Worm (Caenorhabditis elegans) whole organism, young adult: ENCODE data around the gene F35G12.7.

Experiments used
- B0035.1 ChIP-seq: sonication (generic microtip); optimal IDR thresholded peaks from 2 replicates; lab custom pipeline; 2016; ENCODE audit warnings: missing genetic modification characterization, mild to moderate bottlenecking, missing compliant biosample characterization, missing genotype, missing genetic modification reagents
- B0336.3 ChIP-seq: fragments of 200-800 bp; sonication (Bioruptor generic); IDR thresholded peaks from 2 replicates; pipeline ENCODE4 v1.3.6; 2022; ENCODE audit warnings: missing genetic modification characterization, missing compliant biosample characterization
- D2030.7 ChIP-seq: fragments of 200-800 bp; sonication (Bioruptor generic); IDR thresholded peaks from 2 replicates; pipeline ENCODE4 v1.3.6; 2022; ENCODE audit warnings: missing genetic modification reagents, missing genetic modification characterization, missing compliant biosample characterization
- F10E7.11 ChIP-seq: sonication (generic microtip); optimal IDR thresholded peaks from 2 replicates; lab custom pipeline; 2017; ENCODE audit warnings: mild to moderate bottlenecking, missing genetic modification characterization, moderate library complexity, missing compliant biosample characterization
- F55B11.4 ChIP-seq: sonication (generic microtip); optimal IDR thresholded peaks from 2 replicates; lab custom pipeline; 2016; ENCODE audit warnings: missing compliant biosample characterization, missing genetic modification characterization, borderline replicate concordance; ENCODE audit not compliant: insufficient read depth
- F57C9.4 ChIP-seq: sonication (generic microtip); optimal IDR thresholded peaks from 2 replicates; lab custom pipeline; 2017; ENCODE audit warnings: mild to moderate bottlenecking, missing genetic modification characterization, missing compliant biosample characterization
- K12H6.12 ChIP-seq: fragments of 200-800 bp; sonication (Bioruptor generic); optimal IDR thresholded peaks from 2 replicates; lab custom pipeline; 2018; ENCODE audit warnings: mild to moderate bottlenecking, missing genetic modification characterization, missing compliant biosample characterization
- ZK185.1 ChIP-seq: sonication (generic microtip); optimal IDR thresholded peaks from 2 replicates; lab custom pipeline; 2016; ENCODE audit warnings: mild to moderate bottlenecking, missing genetic modification characterization, missing compliant biosample characterization; ENCODE audit not compliant: poor library complexity, severe bottlenecking
- atf-7 ChIP-seq: sonication (generic microtip); optimal IDR thresholded peaks from 2 replicates; lab custom pipeline; 2017; ENCODE audit warnings: mild to moderate bottlenecking, missing genetic modification characterization, missing compliant biosample characterization
- attf-3 ChIP-seq: fragments of 200-800 bp; sonication (Bioruptor generic); conservative IDR thresholded peaks from 2 replicates; pipeline ENCODE4 v1.3.6; 2022; ENCODE audit warnings: missing genetic modification reagents, missing genetic modification characterization, missing compliant biosample characterization
- attf-5 ChIP-seq: fragments of 200-800 bp; sonication (Bioruptor generic); optimal IDR thresholded peaks from 2 replicates; lab custom pipeline; 2018; ENCODE audit warnings: mild to moderate bottlenecking, missing genetic modification characterization, missing compliant biosample characterization
- bed-2 ChIP-seq: fragments of 200-800 bp; sonication (Bioruptor generic); IDR thresholded peaks from 2 replicates; pipeline ENCODE4 v1.3.6; 2022; ENCODE audit warnings: missing genetic modification reagents, missing genetic modification characterization, missing compliant biosample characterization
- cebp-1 ChIP-seq, 2 experiments: fragments of 200-800 bp in 1 of 2; sonication (Bioruptor generic) in 1 of 2; sonication (generic microtip) in 1 of 2; IDR thresholded peaks in 1 of 2; optimal IDR thresholded peaks in 1 of 2; 2 replicates each; pipeline versions ENCODE4 v1.3.6 to Lab custom; 2017 to 2022; ENCODE audit warnings: missing compliant biosample characterization in 2 of 2, missing genetic modification characterization in 2 of 2, mild to moderate bottlenecking in 1 of 2, missing genetic modification reagents in 1 of 2, moderate library complexity in 1 of 2
- ceh-27 ChIP-seq: fragments of 200-800 bp; sonication (Bioruptor generic); optimal IDR thresholded peaks from 2 replicates; lab custom pipeline; 2018; ENCODE audit warnings: mild to moderate bottlenecking, missing genetic modification characterization, moderate library complexity, missing compliant biosample characterization
- ceh-58 ChIP-seq: fragments of 200-800 bp; sonication (Bioruptor generic); IDR thresholded peaks from 2 replicates; pipeline ENCODE4 v1.3.6; 2022; ENCODE audit warnings: missing genetic modification characterization, missing compliant biosample characterization
- ceh-79 ChIP-seq: sonication (generic microtip); optimal IDR thresholded peaks from 2 replicates; lab custom pipeline; 2017; ENCODE audit warnings: mild to moderate bottlenecking, missing genetic modification characterization, missing compliant biosample characterization
- chd-7 ChIP-seq: sonication (generic microtip); optimal IDR thresholded peaks from 2 replicates; lab custom pipeline; 2016; ENCODE audit warnings: mild to moderate bottlenecking, missing genetic modification characterization, moderate library complexity, missing compliant biosample characterization
- die-1 ChIP-seq: sonication (generic microtip); optimal IDR thresholded peaks from 2 replicates; lab custom pipeline; 2016; ENCODE audit warnings: missing genotype, mild to moderate bottlenecking, missing genetic modification characterization, missing compliant biosample characterization
- dox-1 ChIP-seq: fragments of 200-800 bp; sonication (Bioruptor generic); IDR thresholded peaks from 2 replicates; pipeline ENCODE4 v1.3.6; 2022; ENCODE audit warnings: missing genetic modification reagents, missing genetic modification characterization, missing compliant biosample characterization
- egrh-3 ChIP-seq: fragments of 200-800 bp; sonication (Bioruptor generic); IDR thresholded peaks from 2 replicates; pipeline ENCODE4 v1.3.6; 2022; ENCODE audit warnings: missing genetic modification reagents, missing genetic modification characterization, missing compliant biosample characterization
- ekl-4 ChIP-seq: fragments of 200-800 bp; sonication (Bioruptor generic); IDR thresholded peaks from 2 replicates; pipeline ENCODE4 v1.3.6; 2022; ENCODE audit warnings: missing genetic modification reagents, missing genetic modification characterization, missing compliant biosample characterization
- ets-4 ChIP-seq: fragments of 200-800 bp; sonication (Bioruptor generic); optimal IDR thresholded peaks from 2 replicates; lab custom pipeline; 2018; ENCODE audit warnings: mild to moderate bottlenecking, missing genetic modification characterization, missing compliant biosample characterization
- hmg-1.2 ChIP-seq: fragments of 200-800 bp; sonication (Bioruptor generic); IDR thresholded peaks from 2 replicates; pipeline ENCODE4 v1.3.6; 2022; ENCODE audit warnings: missing genetic modification reagents, missing genetic modification characterization, missing compliant biosample characterization
- hmg-20 ChIP-seq: fragments of 200-800 bp; sonication (Bioruptor generic); IDR thresholded peaks from 2 replicates; pipeline ENCODE4 v1.3.6; 2022; ENCODE audit warnings: missing genetic modification reagents, missing genetic modification characterization, missing compliant biosample characterization
- let-526 ChIP-seq: fragments of 200-800 bp; sonication (Bioruptor generic); IDR thresholded peaks from 2 replicates; pipeline ENCODE4 v1.3.6; 2022; ENCODE audit warnings: missing genetic modification reagents, missing genetic modification characterization, missing compliant biosample characterization
- let-607 ChIP-seq, 2 experiments: fragments of 200-800 bp in 1 of 2; sonication (Bioruptor generic) in 1 of 2; sonication (generic microtip) in 1 of 2; optimal IDR thresholded peaks; 2 replicates each; lab custom pipeline; 2016 to 2018; ENCODE audit warnings: mild to moderate bottlenecking in 2 of 2, missing compliant biosample characterization in 2 of 2, missing genetic modification characterization in 2 of 2, moderate library complexity in 2 of 2, missing genotype in 1 of 2
- lin-26 ChIP-seq: fragments of 200-800 bp; sonication (Bioruptor generic); IDR thresholded peaks from 2 replicates; pipeline ENCODE4 v1.3.6; 2022; ENCODE audit warnings: missing genetic modification reagents, missing genetic modification characterization, missing compliant biosample characterization
- lin-35 ChIP-seq, 3 experiments: fragments of 150-350 bp in 2 of 3; sonication (generic microtip) in 1 of 3; optimal IDR thresholded peaks; 2 replicates each; lab custom pipeline; 2014 to 2018; ENCODE audit warnings: missing biosample characterization in 3 of 3, missing genetic modification characterization in 3 of 3, missing genetic modification reagents in 3 of 3
- lin-40 ChIP-seq: sonication (generic microtip); optimal IDR thresholded peaks from 2 replicates; lab custom pipeline; 2016; ENCODE audit warnings: missing genetic modification characterization, mild to moderate bottlenecking, missing compliant biosample characterization, missing genotype, missing genetic modification reagents
- lin-54 ChIP-seq: fragments of 200-800 bp; sonication (Bioruptor generic); optimal IDR thresholded peaks from 2 replicates; lab custom pipeline; 2018; ENCODE audit warnings: mild to moderate bottlenecking, missing genetic modification characterization, missing compliant biosample characterization
- madf-10 ChIP-seq: sonication (generic microtip); optimal IDR thresholded peaks from 2 replicates; lab custom pipeline; 2016; ENCODE audit warnings: mild to moderate bottlenecking, missing genetic modification characterization, missing compliant biosample characterization
- madf-3 ChIP-seq: fragments of 200-800 bp; sonication (Bioruptor generic); IDR thresholded peaks from 2 replicates; pipeline ENCODE4 v1.3.6; 2022; ENCODE audit warnings: missing genetic modification reagents, missing genetic modification characterization, missing compliant biosample characterization
- madf-6 ChIP-seq: fragments of 200-800 bp; sonication (Bioruptor generic); IDR thresholded peaks from 2 replicates; pipeline ENCODE4 v1.3.6; 2022; ENCODE audit warnings: missing genetic modification reagents, missing genetic modification characterization, missing compliant biosample characterization
- mcd-1 ChIP-seq: fragments of 200-800 bp; sonication (Bioruptor generic); IDR thresholded peaks from 2 replicates; pipeline ENCODE4 v1.3.6; 2022; ENCODE audit warnings: missing genetic modification reagents, missing genetic modification characterization, missing compliant biosample characterization
- nfyb-1 ChIP-seq: fragments of 200-800 bp; sonication (Bioruptor generic); IDR thresholded peaks from 2 replicates; pipeline ENCODE4 v1.3.6; 2022; ENCODE audit warnings: missing genetic modification reagents, missing genetic modification characterization, missing compliant biosample characterization
- nhr-120 ChIP-seq: fragments of 200-800 bp; sonication (Bioruptor generic); IDR thresholded peaks from 2 replicates; pipeline ENCODE4 v1.3.6; 2022; ENCODE audit warnings: missing genetic modification characterization, missing compliant biosample characterization
- nhr-80 ChIP-seq: sonication (generic microtip); optimal IDR thresholded peaks from 2 replicates; lab custom pipeline; 2016; ENCODE audit warnings: missing genetic modification characterization, missing compliant biosample characterization
- nhr-90 ChIP-seq: sonication (generic microtip); optimal IDR thresholded peaks from 2 replicates; lab custom pipeline; 2016; ENCODE audit warnings: missing genotype, mild to moderate bottlenecking, missing genetic modification characterization, missing compliant biosample characterization
- pbrm-1 ChIP-seq: fragments of 200-800 bp; sonication (Bioruptor generic); IDR thresholded peaks from 2 replicates; pipeline ENCODE4 v1.3.6; 2022; ENCODE audit warnings: missing genetic modification reagents, missing genetic modification characterization, missing compliant biosample characterization
- snpc-4 ChIP-seq, 5 experiments: fragments of 150-350 bp in 1 of 5; sonication (generic microtip) in 4 of 5; optimal IDR thresholded peaks; 2 replicates each; lab custom pipeline; 2014 to 2018; ENCODE audit warnings: missing genetic modification characterization in 5 of 5, missing biosample characterization in 3 of 5, antibody characterized with exemption in 2 of 5, mild to moderate bottlenecking in 2 of 5, missing compliant biosample characterization in 2 of 5, missing genotype in 2 of 5, moderate library complexity in 2 of 5, missing genetic modification reagents in 1 of 5
- sptf-2 ChIP-seq: fragments of 200-800 bp; sonication (Bioruptor generic); optimal IDR thresholded peaks from 2 replicates; lab custom pipeline; 2018; ENCODE audit warnings: mild to moderate bottlenecking, missing genetic modification characterization, missing compliant biosample characterization
- tbp1 ChIP-seq: fragments of 200-800 bp; sonication (Bioruptor generic); optimal IDR thresholded peaks from 2 replicates; lab custom pipeline; 2018; ENCODE audit warnings: mild to moderate bottlenecking, missing genetic modification characterization, missing compliant biosample characterization
- zfh-2 ChIP-seq: fragments of 200-800 bp; sonication (Bioruptor generic); conservative IDR thresholded peaks from 2 replicates; pipeline ENCODE4 v1.3.6; 2022; ENCODE audit warnings: missing genetic modification reagents, missing genetic modification characterization, missing compliant biosample characterization
- ztf-18 ChIP-seq: sonication (generic microtip); optimal IDR thresholded peaks from 2 replicates; lab custom pipeline; 2016; ENCODE audit warnings: missing genotype, mild to moderate bottlenecking, missing genetic modification characterization, missing compliant biosample characterization

F35G12.7 gene

ce11 chrIII:4552872-4553271 lies 34.3 kb downstream of the F35G12.7 start:
- TF ChIP-seq dox-1 (GFP tag; lab: Robert Waterston, UW) = no peak
- TF ChIP-seq ceh-79 (tag; lab: Kevin White, UChicago) = no peak
- TF ChIP-seq madf-3 (GFP tag; lab: Robert Waterston, UW) = no peak
- TF ChIP-seq madf-6 (GFP tag; lab: Robert Waterston, UW) = 0 out of 2 replicates have a peak, but pooled peaks have one; percentile 23
- no peak for TF ChIP-seq bed-2 (GFP tag; lab: Robert Waterston, UW)
- TF ChIP-seq nhr-80 (tag; lab: Kevin White, UChicago) = peak; percentile 40

ce11 chrIII:4551963-4552362 lies 35.2 kb downstream of the F35G12.7 start:
- TF ChIP-seq chd-7 (tag; lab: Kevin White, UChicago) (peak; percentile 44), ztf-18 (tag; lab: Kevin White, UChicago) (peak; percentile 47), dox-1 (GFP tag; lab: Robert Waterston, UW) (peak; percentile 87), snpc-4 (GFP tag; optimal IDR thresholded peaks at IDR 0.05; lab: Kevin White, UChicago) (no peak), snpc-4 (tag; optimal IDR thresholded peaks at IDR 0.05; lab: Kevin White, UChicago) (peak in 3 of 4 experiments; percentile 12 to 55 (median 45)), lin-40 (tag; lab: Kevin White, UChicago) (peak; percentile 59), ceh-27 (peak; percentile 88), sptf-2 (GFP tag; lab: Kevin White, UChicago) (no peak), nhr-80 (tag; lab: Kevin White, UChicago) (peak; percentile 98), ZK185.1 (tag; lab: Kevin White, UChicago) (peak; percentile 40), die-1 (peak; percentile 6), ekl-4 (GFP tag; lab: Robert Waterston, UW) (0 out of 2 replicates have a peak, but pooled peaks have one; percentile 30), hmg-1.2 (GFP tag; lab: Robert Waterston, UW) (peak; percentile 68; the same call in 1 of the 2 replicates), tbp1 (GFP tag; lab: Kevin White, UChicago) (peak; percentile 8), K12H6.12 (tag; lab: Kevin White, UChicago) (peak; percentile 79), nfyb-1 (GFP tag; lab: Robert Waterston, UW) (peak; percentile 72), lin-26 (peak; percentile 47; the same call in 1 of the 2 replicates), let-526 (GFP tag; lab: Robert Waterston, UW) (no peak), nhr-90 (peak; percentile 45), lin-35 (GFP tag; optimal IDR thresholded peaks at IDR 0.05; lab: Kevin White, UChicago) (no peak), D2030.7 (GFP tag; lab: Robert Waterston, UW) (no peak), ceh-58 (no peak), egrh-3 (peak; percentile 56), F10E7.11 (no peak), zfh-2 (GFP tag; lab: Robert Waterston, UW) (peak; percentile 98), nhr-120 (GFP tag; lab: Robert Waterston, UW) (no peak), attf-5 (GFP tag; lab: Kevin White, UChicago) (peak; percentile 90), lin-54 (GFP tag; lab: Kevin White, UChicago) (peak; percentile 40), madf-10 (tag; lab: Kevin White, UChicago) (peak; percentile 43), cebp-1 (GFP tag; IDR thresholded peaks at IDR 0.05; lab: Robert Waterston, UW) (peak; percentile 42; the same call in 1 of the 2 replicates), cebp-1 (tag; optimal IDR thresholded peaks at IDR 0.05; lab: Kevin White, UChicago) (peak; percentile 73), attf-3 (GFP tag; lab: Robert Waterston, UW) (0 out of 2 replicates have a peak, but pooled peaks have one; percentile 9), let-607 (tag; optimal IDR thresholded peaks at IDR 0.05; lab: Kevin White, UChicago) (peak; percentile 2 to 30), F57C9.4 (tag; lab: Kevin White, UChicago) (no peak), pbrm-1 (GFP tag; lab: Robert Waterston, UW) (0 out of 2 replicates have a peak, but pooled peaks have one; percentile 18), ets-4 (GFP tag; lab: Kevin White, UChicago) (peak; percentile 43), F55B11.4 (no peak), mcd-1 (peak; percentile 65), B0035.1 (tag; lab: Kevin White, UChicago) (no peak), atf-7 (no peak), hmg-20 (no peak), B0336.3 (GFP tag; lab: Robert Waterston, UW) (peak; percentile 45; the same call in 1 of the 2 replicates)
